Fruit fly (Drosophila melanogaster): ENCODE data around the gene CG16986.

Gene CG16986

DNA sequence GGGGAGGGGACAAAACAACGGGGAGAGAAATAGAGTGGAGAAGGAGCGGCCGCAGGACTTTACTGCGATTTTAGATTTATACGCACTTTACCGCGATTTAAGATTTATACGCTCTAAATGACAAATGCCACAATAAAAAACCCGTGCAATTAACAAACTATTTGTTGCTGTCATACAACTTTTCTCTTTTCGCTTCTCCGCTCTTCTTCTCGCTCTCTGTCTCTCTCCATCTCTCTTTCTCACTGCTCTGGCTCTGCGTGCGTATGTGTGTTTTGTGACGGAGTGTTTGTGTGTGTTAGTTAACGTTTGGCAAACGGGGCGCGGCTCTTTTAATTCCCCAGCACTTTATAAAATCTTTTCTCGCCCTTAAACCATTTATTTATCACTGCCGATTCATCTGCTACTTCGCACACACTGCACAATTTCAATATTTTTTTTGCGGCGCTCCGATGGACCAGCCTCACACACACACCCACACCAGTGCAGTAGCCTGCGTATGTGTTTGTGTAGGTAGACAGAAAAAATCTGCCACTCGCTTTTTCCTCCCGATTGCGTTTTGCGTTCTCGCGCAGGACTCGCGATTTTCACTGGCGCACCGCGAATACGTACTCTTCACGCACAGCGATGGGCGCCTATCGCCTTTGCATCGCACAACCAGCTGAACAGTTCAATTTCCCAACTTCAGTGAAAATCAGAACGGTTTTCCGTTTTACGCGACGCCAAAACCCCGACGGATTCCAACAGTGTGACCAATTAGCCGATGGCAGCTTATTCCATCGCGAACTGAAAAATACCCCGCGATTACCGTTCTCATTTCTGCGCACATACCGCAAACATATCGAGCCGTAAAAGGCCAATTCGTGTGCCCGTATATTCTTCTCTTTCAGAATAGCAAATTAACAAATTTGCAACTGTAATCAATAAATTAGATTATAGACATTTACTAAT is 14.1 kb upstream of the CG16986 start, which contains the start of gene msn:
Gene msn, minus strand, starts transcription at position 747 of the 948 bp plus-strand sequence.
- TF ChIP-seq ovo (GFP tag; optimal IDR thresholded peaks at IDR 0.05) (no peak), CG7101 (tag; optimal IDR thresholded peaks at IDR 0.05) (peak; percentile 5), bab1 (GFP tag; optimal IDR thresholded peaks at IDR 0.05) (peak; percentile 65), Hr96 (GFP tag; optimal IDR thresholded peaks at IDR 0.05) (no peak), cic (GFP tag; optimal IDR thresholded peaks at IDR 0.05) (peak; percentile 58), CG12768 (GFP tag; optimal IDR thresholded peaks at IDR 0.05) (peak; percentile 27), pad (GFP tag; optimal IDR thresholded peaks at IDR 0.05) (no peak), CG1620 (GFP tag; optimal IDR thresholded peaks at IDR 0.05) (peak; percentile 55), tj (GFP tag; optimal IDR thresholded peaks at IDR 0.05) (peak; percentile 75), cnc (optimal IDR thresholded peaks at IDR 0.05) (no peak), CG5204 (GFP tag; optimal IDR thresholded peaks at IDR 0.05) (no peak), Mnt (GFP tag; optimal IDR thresholded peaks at IDR 0.05) (peak; percentile 56), CG14711 (tag; optimal IDR thresholded peaks at IDR 0.05) (peak; percentile 26), toe (GFP tag; optimal IDR thresholded peaks at IDR 0.05) (no peak)

DNA sequence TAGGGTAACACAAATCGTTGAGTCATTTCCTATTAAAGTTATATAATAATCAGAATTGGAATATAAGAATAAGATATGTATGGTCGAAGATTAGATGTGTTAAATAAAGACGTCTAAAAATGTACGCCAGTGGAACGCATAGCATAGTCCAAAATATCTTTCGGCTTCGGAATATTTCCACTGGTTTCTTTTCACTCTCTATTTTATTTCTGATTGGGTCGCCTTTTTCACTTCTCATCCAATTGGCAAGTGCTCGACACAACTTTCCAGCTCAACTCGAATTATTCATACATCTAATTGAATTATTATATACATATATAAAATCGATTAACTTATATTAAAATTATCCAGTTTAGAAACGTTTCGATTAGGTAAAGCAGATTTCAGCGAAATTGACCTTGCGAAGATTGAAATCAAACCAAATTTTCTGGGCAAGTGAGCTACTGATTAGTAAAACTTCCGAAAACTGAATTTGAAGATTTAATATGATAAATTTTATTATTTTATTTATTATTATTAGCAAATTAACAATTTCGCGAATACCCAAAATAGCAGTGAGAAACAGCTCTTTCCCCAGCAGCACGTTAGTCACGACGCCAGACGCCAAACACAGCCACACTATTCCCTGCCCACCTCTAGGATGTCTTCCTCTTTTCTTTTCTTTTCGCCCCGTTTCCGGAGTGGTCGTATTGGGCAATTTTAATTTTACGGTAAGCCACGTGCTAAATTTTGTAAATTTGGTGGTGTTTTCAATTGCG is 13.1 kb upstream of the CG16986 start, which contains the start of gene RpL8:
Gene RpL8, plus strand, starts transcription at position 653 of the 758 bp plus-strand sequence.
- peak; percentile 68 for TF ChIP-seq CG14711 (tag; optimal IDR thresholded peaks at IDR 0.05)
- TF ChIP-seq CG11617 (GFP tag; optimal IDR thresholded peaks at IDR 0.05), result peak; percentile 89
- peak; percentile 78 for TF ChIP-seq tj (GFP tag; optimal IDR thresholded peaks at IDR 0.05)
- TF ChIP-seq Clk (GFP tag; optimal IDR thresholded peaks at IDR 0.05), result peak; percentile 49
- TF ChIP-seq kay (GFP tag; ENCODE audit: borderline replicate concordance), result peak; percentile 67
- peak; percentile 96 for TF ChIP-seq Mnt (GFP tag; optimal IDR thresholded peaks at IDR 0.05)
- TF ChIP-seq cnc (optimal IDR thresholded peaks at IDR 0.05), result no peak
- TF ChIP-seq CG7045 (GFP tag; optimal IDR thresholded peaks at IDR 0.05), result peak; percentile 80
- TF ChIP-seq cic (GFP tag; optimal IDR thresholded peaks at IDR 0.05), result peak; percentile 49
- peak; percentile 88 for TF ChIP-seq Hr96 (GFP tag; optimal IDR thresholded peaks at IDR 0.05)
- peak; percentile 70 for TF ChIP-seq toe (GFP tag; optimal IDR thresholded peaks at IDR 0.05)
- TF ChIP-seq CG1620 (GFP tag; optimal IDR thresholded peaks at IDR 0.05), result peak; percentile 89
- peak; percentile 77 for TF ChIP-seq CG33017 (tag; optimal IDR thresholded peaks at IDR 0.05)
- peak; percentile 76 for TF ChIP-seq ovo (GFP tag; optimal IDR thresholded peaks at IDR 0.05)
- no peak for TF ChIP-seq CG5204 (GFP tag; optimal IDR thresholded peaks at IDR 0.05)
- peak; percentile 83 for TF ChIP-seq CG7101 (tag; optimal IDR thresholded peaks at IDR 0.05)
- peak; percentile 89 for TF ChIP-seq CG12768 (GFP tag; optimal IDR thresholded peaks at IDR 0.05)
- TF ChIP-seq Crg-1 (GFP tag; optimal IDR thresholded peaks at IDR 0.05), result peak; percentile 80
- peak; percentile 70 for TF ChIP-seq pad (GFP tag; optimal IDR thresholded peaks at IDR 0.05)
- peak; percentile 88 for TF ChIP-seq bab1 (GFP tag; optimal IDR thresholded peaks at IDR 0.05)

DNA sequence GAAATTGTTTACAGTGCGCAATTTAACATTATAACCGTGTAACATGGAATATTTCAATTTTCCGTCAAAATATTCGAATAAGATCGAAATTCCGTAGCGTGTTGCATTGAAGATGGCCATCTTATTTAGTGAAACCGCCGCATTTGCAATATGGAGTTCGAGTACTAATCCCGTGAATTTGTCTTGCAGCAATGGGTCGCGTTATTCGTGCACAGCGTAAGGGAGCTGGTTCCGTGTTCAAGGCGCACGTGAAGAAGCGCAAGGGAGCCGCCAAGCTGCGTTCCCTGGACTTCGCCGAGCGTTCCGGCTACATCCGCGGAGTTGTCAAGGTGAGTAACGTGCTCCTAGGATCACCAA is 12.6 kb upstream of the CG16986 start:
- TF ChIP-seq Hr96 (GFP tag; optimal IDR thresholded peaks at IDR 0.05), result no peak
- TF ChIP-seq CG11617 (GFP tag; optimal IDR thresholded peaks at IDR 0.05), result no peak
- TF ChIP-seq cic (GFP tag; optimal IDR thresholded peaks at IDR 0.05), result no peak
- peak; percentile 31 for TF ChIP-seq Mnt (GFP tag; optimal IDR thresholded peaks at IDR 0.05)

DNA sequence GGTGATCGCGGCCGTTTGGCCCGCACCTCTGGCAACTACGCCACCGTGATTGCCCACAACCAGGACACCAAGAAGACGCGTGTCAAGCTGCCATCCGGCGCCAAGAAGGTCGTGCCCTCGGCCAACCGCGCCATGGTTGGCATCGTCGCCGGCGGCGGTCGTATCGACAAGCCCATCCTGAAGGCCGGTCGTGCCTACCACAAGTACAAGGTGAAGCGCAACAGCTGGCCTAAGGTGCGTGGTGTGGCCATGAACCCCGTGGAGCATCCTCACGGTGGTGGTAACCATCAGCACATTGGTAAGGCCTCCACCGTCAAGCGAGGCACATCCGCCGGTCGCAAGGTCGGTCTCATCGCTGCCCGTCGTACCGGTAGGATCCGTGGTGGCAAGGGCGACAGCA is 11.8 kb upstream of the CG16986 start:
- TF ChIP-seq ovo (GFP tag; optimal IDR thresholded peaks at IDR 0.05), result no peak
- TF ChIP-seq pad (GFP tag; optimal IDR thresholded peaks at IDR 0.05), result no peak
- no peak for TF ChIP-seq CG14711 (tag; optimal IDR thresholded peaks at IDR 0.05)
- no peak for TF ChIP-seq Hr96 (GFP tag; optimal IDR thresholded peaks at IDR 0.05)
- no peak for TF ChIP-seq CG7045 (GFP tag; optimal IDR thresholded peaks at IDR 0.05)
- TF ChIP-seq kay (GFP tag; ENCODE audit: borderline replicate concordance), result no peak

DNA sequence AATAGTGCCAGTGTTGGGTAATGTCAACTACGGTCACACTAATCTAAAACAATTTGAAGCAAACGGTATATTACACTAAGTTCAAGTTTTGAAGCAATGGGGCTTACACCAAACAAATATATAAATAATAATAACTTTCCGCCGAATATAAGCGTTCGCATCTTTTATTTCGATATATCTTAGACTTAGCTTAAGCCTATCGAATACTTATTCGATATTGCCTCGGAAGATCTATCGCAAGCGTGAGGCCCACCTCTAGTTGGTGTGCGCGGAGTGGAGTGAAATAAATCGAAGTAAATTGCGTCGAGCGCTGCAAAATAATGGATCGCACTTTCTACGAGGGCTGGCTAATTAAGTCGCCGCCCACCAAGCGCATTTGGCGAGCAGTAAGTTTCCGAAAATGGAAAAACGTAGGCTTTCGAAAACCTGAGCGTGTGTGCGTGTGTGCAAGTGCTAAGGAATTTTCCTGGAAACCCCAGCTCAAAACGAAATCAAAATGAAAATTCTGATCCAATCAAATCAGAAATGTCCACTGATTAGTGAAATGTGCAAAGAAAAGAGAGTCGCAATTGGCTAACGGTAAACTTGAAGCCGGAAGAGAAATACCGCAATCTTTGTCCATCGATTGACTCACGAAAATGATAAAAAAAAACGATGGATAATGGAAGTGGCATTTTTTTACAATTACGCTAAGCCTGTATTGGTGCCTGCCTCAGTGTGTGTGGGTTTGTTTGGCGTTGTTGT is 10.8 kb upstream of the CG16986 start, which contains the start of gene dos:
Gene dos, plus strand, starts transcription at position 248 of the 744 bp plus-strand sequence.
- TF ChIP-seq bab1 (GFP tag; optimal IDR thresholded peaks at IDR 0.05), result peak; percentile 56
- peak; percentile 69 for TF ChIP-seq ovo (GFP tag; optimal IDR thresholded peaks at IDR 0.05)
- no peak for TF ChIP-seq cic (GFP tag; optimal IDR thresholded peaks at IDR 0.05)
- no peak for TF ChIP-seq kay (GFP tag; ENCODE audit: borderline replicate concordance)
- TF ChIP-seq Mnt (GFP tag; optimal IDR thresholded peaks at IDR 0.05), result peak; percentile 72
- TF ChIP-seq toe (GFP tag; optimal IDR thresholded peaks at IDR 0.05), result peak; percentile 81
- no peak for TF ChIP-seq tj (GFP tag; optimal IDR thresholded peaks at IDR 0.05)
- TF ChIP-seq CG11617 (GFP tag; optimal IDR thresholded peaks at IDR 0.05), result peak; percentile 49
- TF ChIP-seq CG5204 (GFP tag; optimal IDR thresholded peaks at IDR 0.05), result no peak
- TF ChIP-seq pad (GFP tag; optimal IDR thresholded peaks at IDR 0.05), result peak; percentile 53
- TF ChIP-seq CG1620 (GFP tag; optimal IDR thresholded peaks at IDR 0.05), result peak; percentile 84
- TF ChIP-seq Crg-1 (GFP tag; optimal IDR thresholded peaks at IDR 0.05), result peak; percentile 76
- TF ChIP-seq CG14711 (tag; optimal IDR thresholded peaks at IDR 0.05), result peak; percentile 54
- peak; percentile 75 for TF ChIP-seq CG7101 (tag; optimal IDR thresholded peaks at IDR 0.05)
- peak; percentile 30 for TF ChIP-seq Hr96 (GFP tag; optimal IDR thresholded peaks at IDR 0.05)
- peak; percentile 27 for TF ChIP-seq CG33017 (tag; optimal IDR thresholded peaks at IDR 0.05)
- peak; percentile 4 for TF ChIP-seq CG12768 (GFP tag; optimal IDR thresholded peaks at IDR 0.05)
- peak; percentile 49 for TF ChIP-seq CG7045 (GFP tag; optimal IDR thresholded peaks at IDR 0.05)
- peak; percentile 56 for TF ChIP-seq Clk (GFP tag; optimal IDR thresholded peaks at IDR 0.05)
- no peak for TF ChIP-seq cnc (optimal IDR thresholded peaks at IDR 0.05)
